Fruit fly (Drosophila melanogaster): ENCODE data around the gene Or2a.

- TF ChIP-seq CG16813 (GFP tag; IDR thresholded peaks at IDR 0.05; ENCODE audit: partially characterized antibody) (peak; percentile 49; the same call in 2 of the 3 replicates), CG12659 (GFP tag; optimal IDR thresholded peaks at IDR 0.05) (peak; percentile 82), CG6765 (GFP tag; optimal IDR thresholded peaks at IDR 0.05) (peak; percentile 88), CHES-1-like (GFP tag; optimal IDR thresholded peaks at IDR 0.05) (peak; percentile 58), YL-1 (GFP tag; optimal IDR thresholded peaks at IDR 0.05) (peak; percentile 11), CG11560 (tag; IDR thresholded peaks at IDR 0.05) (peak; percentile 64; the same call in 2 of the 3 replicates), Atf6 (GFP tag; IDR thresholded peaks at IDR 0.05) (peak; percentile 91), CG32767 (GFP tag; IDR thresholded peaks at IDR 0.05) (peak; percentile 59; the same call in 1 of the 2 replicates), CrebB (tag; optimal IDR thresholded peaks at IDR 0.05) (peak; percentile 75), CG17568 (GFP tag; optimal IDR thresholded peaks at IDR 0.05) (no peak), repo (GFP tag; optimal IDR thresholded peaks at IDR 0.05) (peak; percentile 75), Dek (tag; optimal IDR thresholded peaks at IDR 0.05) (peak; percentile 83), CG3838 (GFP tag; optimal IDR thresholded peaks at IDR 0.05) (no peak)
Observed at dm6 chrX:2222181-2222790, 23.7 kb upstream of the Or2a start, which contains the start of gene Vinc.
